Worm (Caenorhabditis elegans) whole organism, L2 larva: ENCODE data around the gene arx-2.
A peak's percentile ranks its signal among the peaks of the same experiment; 100 is the strongest.

ENCODE experiments used
- C34F6.9 ChIP-seq: fragments of 150-350 bp; optimal IDR thresholded peaks from 2 replicates; lab custom pipeline; 2014; ENCODE audit warnings: missing biosample characterization, missing genetic modification characterization
- F13H6.1 ChIP-seq: sonication (generic microtip); optimal IDR thresholded peaks from 2 replicates; lab custom pipeline; 2016; ENCODE audit warnings: missing genetic modification characterization, missing compliant biosample characterization
- Y55F3AM.14 ChIP-seq: fragments of 200-800 bp; sonication (Bioruptor generic); optimal IDR thresholded peaks from 2 replicates; lab custom pipeline; 2018; ENCODE audit warnings: mild to moderate bottlenecking, missing genetic modification characterization, missing compliant biosample characterization
- ZK546.5 ChIP-seq: sonication (generic microtip); optimal IDR thresholded peaks from 2 replicates; lab custom pipeline; 2017; ENCODE audit warnings: missing biosample characterization, missing genetic modification characterization
- alr-1 ChIP-seq: fragments of 150-350 bp; optimal IDR thresholded peaks from 2 replicates; lab custom pipeline; 2014; ENCODE audit warnings: missing biosample characterization, missing genetic modification characterization
- aly-2 ChIP-seq: fragments of 150-350 bp; optimal IDR thresholded peaks from 2 replicates; lab custom pipeline; 2014; ENCODE audit warnings: missing biosample characterization, missing genetic modification characterization
- ama-1 ChIP-seq: fragments of 150-350 bp; optimal IDR thresholded peaks from 2 replicates; lab custom pipeline; 2018; ENCODE audit warnings: inconsistent platforms
- ceh-82 ChIP-seq: fragments of 150-350 bp; optimal IDR thresholded peaks from 2 replicates; lab custom pipeline; 2014; ENCODE audit warnings: missing biosample characterization, missing genetic modification characterization
- crh-2 ChIP-seq: sonication (generic microtip); optimal IDR thresholded peaks from 2 replicates; lab custom pipeline; 2017; ENCODE audit warnings: missing biosample characterization, missing genetic modification characterization
- dmd-4 ChIP-seq: sonication (generic microtip); optimal IDR thresholded peaks from 2 replicates; lab custom pipeline; 2017; ENCODE audit warnings: missing biosample characterization, missing genetic modification characterization
- egl-27 ChIP-seq: sonication (generic microtip); optimal IDR thresholded peaks from 3 replicates; lab custom pipeline; 2017; ENCODE audit warnings: missing biosample characterization, missing genetic modification reagents, missing genetic modification characterization
- elt-1 ChIP-seq: fragments of 150-350 bp; optimal IDR thresholded peaks from 2 replicates; lab custom pipeline; 2014; ENCODE audit warnings: missing biosample characterization, missing genetic modification characterization
- fos-1 ChIP-seq: fragments of 150-350 bp; optimal IDR thresholded peaks from 2 replicates; lab custom pipeline; 2014; ENCODE audit warnings: missing biosample characterization, missing genetic modification characterization
- gmeb-1 ChIP-seq: fragments of 150-350 bp; optimal IDR thresholded peaks from 2 replicates; lab custom pipeline; 2014; ENCODE audit warnings: missing biosample characterization, missing genetic modification characterization
- lin-11 ChIP-seq: fragments of 150-350 bp; sonication (generic microtip); optimal IDR thresholded peaks from 2 replicates; lab custom pipeline; 2014; ENCODE audit warnings: missing biosample characterization, missing genetic modification characterization, inconsistent platforms, mixed read lengths
- lin-13 ChIP-seq: fragments of 150-350 bp; optimal IDR thresholded peaks from 2 replicates; lab custom pipeline; 2014; ENCODE audit warnings: missing biosample characterization, missing genetic modification reagents, missing genetic modification characterization
- lsy-2 ChIP-seq, 2 experiments: fragments of 150-350 bp in 1 of 2; sonication (generic microtip) in 1 of 2; optimal IDR thresholded peaks; 2 replicates each; lab custom pipeline; 2014 to 2017; ENCODE audit warnings: missing biosample characterization in 2 of 2, missing genetic modification characterization in 2 of 2
- mab-5 ChIP-seq: fragments of 150-350 bp; optimal IDR thresholded peaks from 2 replicates; lab custom pipeline; 2014; ENCODE audit warnings: missing biosample characterization, missing genetic modification characterization
- mbf-1 ChIP-seq: sonication (generic microtip); optimal IDR thresholded peaks from 2 replicates; lab custom pipeline; 2017; ENCODE audit warnings: missing biosample characterization, missing genetic modification characterization
- mdl-1 ChIP-seq, 2 experiments: fragments of 150-350 bp in 1 of 2; sonication (generic microtip) in 1 of 2; optimal IDR thresholded peaks; 2 replicates each; lab custom pipeline; 2017; ENCODE audit warnings: missing biosample characterization in 2 of 2, missing genetic modification characterization in 2 of 2
- nhr-11 ChIP-seq: fragments of 150-350 bp; optimal IDR thresholded peaks from 2 replicates; lab custom pipeline; 2014; ENCODE audit warnings: missing biosample characterization, missing genetic modification characterization
- nhr-12 ChIP-seq: fragments of 150-350 bp; optimal IDR thresholded peaks from 2 replicates; lab custom pipeline; 2014; ENCODE audit warnings: missing biosample characterization, missing genetic modification characterization
- nhr-129 ChIP-seq: fragments of 150-350 bp; optimal IDR thresholded peaks from 2 replicates; lab custom pipeline; 2014; ENCODE audit warnings: missing biosample characterization, missing genetic modification characterization
- nhr-21 ChIP-seq: fragments of 150-350 bp; optimal IDR thresholded peaks from 2 replicates; lab custom pipeline; 2014; ENCODE audit warnings: missing biosample characterization, missing genetic modification characterization
- nhr-237 ChIP-seq: fragments of 150-350 bp; optimal IDR thresholded peaks from 2 replicates; lab custom pipeline; 2014; ENCODE audit warnings: missing biosample characterization, missing genetic modification characterization
- nhr-25 ChIP-seq: fragments of 150-350 bp; sonication (generic microtip); optimal IDR thresholded peaks from 3 replicates; lab custom pipeline; 2014; ENCODE audit warnings: missing biosample characterization, missing genetic modification characterization
- peb-1 ChIP-seq: fragments of 150-350 bp; optimal IDR thresholded peaks from 2 replicates; lab custom pipeline; 2014; ENCODE audit warnings: missing biosample characterization, missing genetic modification characterization
- sem-4 ChIP-seq: fragments of 150-350 bp; optimal IDR thresholded peaks from 2 replicates; lab custom pipeline; 2014; ENCODE audit warnings: missing biosample characterization, missing genetic modification reagents, missing genetic modification characterization
- sma-9 ChIP-seq, 2 experiments: fragments of 150-350 bp in 1 of 2; sonication (generic microtip) in 1 of 2; optimal IDR thresholded peaks; 2 replicates each; lab custom pipeline; 2014 to 2016; ENCODE audit warnings: missing genetic modification characterization in 2 of 2, mild to moderate bottlenecking in 1 of 2, missing biosample characterization in 1 of 2, missing compliant biosample characterization in 1 of 2, missing genetic modification reagents in 1 of 2, moderate library complexity in 1 of 2
- snpc-4 ChIP-seq: fragments of 150-350 bp; optimal IDR thresholded peaks from 2 replicates; lab custom pipeline; 2014; ENCODE audit warnings: missing biosample characterization, missing genetic modification characterization
- unc-39 ChIP-seq: fragments of 150-350 bp; optimal IDR thresholded peaks from 2 replicates; lab custom pipeline; 2014; ENCODE audit warnings: missing biosample characterization, missing genetic modification characterization
- unc-62 ChIP-seq: fragments of 150-350 bp; optimal IDR thresholded peaks from 2 replicates; lab custom pipeline; 2014; ENCODE audit warnings: missing biosample characterization, missing genetic modification reagents, missing genetic modification characterization
- zag-1 ChIP-seq: fragments of 150-350 bp; optimal IDR thresholded peaks from 2 replicates; lab custom pipeline; 2014; ENCODE audit warnings: missing biosample characterization, missing genetic modification characterization
- ztf-1 ChIP-seq: fragments of 200-800 bp; sonication (Bioruptor generic); conservative IDR thresholded peaks from 2 replicates; pipeline ENCODE4 v1.3.6; 2022; ENCODE audit warnings: missing genetic modification characterization, missing compliant biosample characterization
- ztf-11 ChIP-seq: sonication (generic microtip); optimal IDR thresholded peaks from 2 replicates; lab custom pipeline; 2017; ENCODE audit warnings: missing biosample characterization, missing genetic modification characterization

Gene arx-2

DNA sequence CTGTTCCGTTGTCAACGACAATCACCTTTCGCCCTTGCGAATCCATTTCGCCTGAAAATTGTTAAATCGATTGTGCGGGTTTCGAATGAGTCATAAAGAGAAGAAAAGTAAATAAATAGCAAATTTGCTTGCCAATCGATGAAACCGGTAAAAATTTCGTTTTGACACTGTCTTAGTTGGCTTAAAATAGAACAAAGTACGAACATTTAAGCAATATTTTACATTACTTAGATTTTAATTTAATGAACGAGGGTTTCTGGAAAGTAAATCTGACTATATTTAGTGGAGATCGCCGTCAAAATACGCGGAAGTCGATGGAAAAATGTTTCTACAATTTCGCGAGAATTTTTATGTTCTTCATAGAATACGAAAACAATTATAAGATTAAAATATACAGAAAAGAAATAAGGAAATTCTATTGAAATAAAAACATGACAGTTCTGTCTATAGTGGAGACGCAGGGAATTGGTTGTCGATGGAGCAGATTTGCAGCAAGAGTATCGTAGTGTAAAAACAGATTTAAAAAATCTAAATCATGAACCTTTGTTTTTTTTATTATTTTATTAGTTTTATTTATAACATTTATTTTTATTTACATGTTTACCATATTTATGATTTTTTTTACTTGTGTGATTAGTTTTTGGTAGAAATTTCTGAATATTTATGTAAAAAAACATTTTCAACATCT lies at the start of gene arx-2:
TSS of gene arx-2 (minus strand) at position 51 of the 688 bp plus-strand sequence.
- no peak for TF ChIP-seq egl-27
- no peak for TF ChIP-seq ceh-82
- peak; percentile 32 for TF ChIP-seq fos-1 (tag; lab: Kevin White, UChicago)
- TF ChIP-seq lsy-2 (tag; optimal IDR thresholded peaks at IDR 0.05; lab: Kevin White, UChicago) = peak in 1 of 2 experiments; percentile 66
- TF ChIP-seq unc-39 = no peak
- no peak for TF ChIP-seq lin-11
- TF ChIP-seq unc-62 (GFP tag; lab: Kevin White, UChicago) = no peak
- TF ChIP-seq elt-1 (tag; lab: Kevin White, UChicago) = no peak
- no peak for TF ChIP-seq sem-4
- TF ChIP-seq C34F6.9 (tag; lab: Kevin White, UChicago) = peak; percentile 65
- TF ChIP-seq lin-13 (GFP tag; lab: Kevin White, UChicago) = peak; percentile 30
- TF ChIP-seq ama-1 (lab: Kevin White, UChicago) = no peak
- no peak for TF ChIP-seq ztf-11 (tag; lab: Kevin White, UChicago)
- TF ChIP-seq ZK546.5 (tag; lab: Kevin White, UChicago) = no peak
- no peak for TF ChIP-seq nhr-21
- TF ChIP-seq Y55F3AM.14 (GFP tag; lab: Kevin White, UChicago) = no peak
- no peak for TF ChIP-seq ztf-1 (GFP tag; lab: Robert Waterston, UW)
- no peak for TF ChIP-seq peb-1 (tag; lab: Kevin White, UChicago)
- TF ChIP-seq gmeb-1 (tag; lab: Kevin White, UChicago) = no peak

- no peak for TF ChIP-seq mab-5 (tag; lab: Kevin White, UChicago)
- TF ChIP-seq sem-4 = no peak
- no peak for TF ChIP-seq C34F6.9 (tag; lab: Kevin White, UChicago)
- TF ChIP-seq snpc-4 (tag; lab: Kevin White, UChicago) = no peak
- no peak for TF ChIP-seq dmd-4 (tag; lab: Kevin White, UChicago)
- no peak for TF ChIP-seq nhr-25
- TF ChIP-seq zag-1 (tag; lab: Kevin White, UChicago) = no peak
- TF ChIP-seq ZK546.5 (tag; lab: Kevin White, UChicago) = no peak
- no peak for TF ChIP-seq alr-1 (tag; lab: Kevin White, UChicago)
- no peak for TF ChIP-seq nhr-11 (tag; lab: Kevin White, UChicago)
- no peak for TF ChIP-seq mbf-1
- no peak for TF ChIP-seq aly-2 (tag; lab: Kevin White, UChicago)
- TF ChIP-seq unc-62 (GFP tag; lab: Kevin White, UChicago) = no peak
- TF ChIP-seq elt-1 (tag; lab: Kevin White, UChicago) = no peak
- no peak for TF ChIP-seq Y55F3AM.14 (GFP tag; lab: Kevin White, UChicago)
These were observed 49.3 kb upstream of the arx-2 start for ce11 chrV:10387412-10387811.

DNA sequence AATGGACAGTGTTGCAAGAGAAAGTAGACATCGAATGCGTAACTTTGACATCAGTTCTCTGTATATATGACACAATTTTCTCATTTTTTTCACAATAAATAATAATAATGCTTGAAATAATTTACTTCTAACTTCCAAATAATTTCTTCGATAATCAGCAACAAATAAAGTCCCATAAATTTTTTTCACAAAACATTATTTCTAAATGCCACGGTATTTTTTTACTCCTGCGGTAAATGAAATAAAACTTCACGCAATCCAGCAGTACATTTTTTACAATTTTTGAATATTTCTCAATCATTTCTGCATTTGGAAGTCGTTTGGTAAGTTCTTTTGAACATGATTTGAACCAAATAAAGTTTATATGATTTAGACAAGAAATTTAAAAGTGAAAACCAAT lies 45.8 kb upstream of the arx-2 start, which contains the start of gene spe-10:
TSS of gene spe-10 (plus strand) at position 301 of the 400 bp plus-strand sequence.
- TF ChIP-seq ztf-11 (tag; lab: Kevin White, UChicago) (no peak), lin-11 (no peak), nhr-12 (tag; lab: Kevin White, UChicago) (no peak), mdl-1 (tag; optimal IDR thresholded peaks at IDR 0.05; lab: Kevin White, UChicago) (no peak), sma-9 (GFP tag; optimal IDR thresholded peaks at IDR 0.05; lab: Kevin White, UChicago) (no peak), sma-9 (tag; optimal IDR thresholded peaks at IDR 0.05; lab: Kevin White, UChicago) (no peak), aly-2 (tag; lab: Kevin White, UChicago) (no peak)
- TF ChIP-seq, all 48 proteins: peak for 0

DNA sequence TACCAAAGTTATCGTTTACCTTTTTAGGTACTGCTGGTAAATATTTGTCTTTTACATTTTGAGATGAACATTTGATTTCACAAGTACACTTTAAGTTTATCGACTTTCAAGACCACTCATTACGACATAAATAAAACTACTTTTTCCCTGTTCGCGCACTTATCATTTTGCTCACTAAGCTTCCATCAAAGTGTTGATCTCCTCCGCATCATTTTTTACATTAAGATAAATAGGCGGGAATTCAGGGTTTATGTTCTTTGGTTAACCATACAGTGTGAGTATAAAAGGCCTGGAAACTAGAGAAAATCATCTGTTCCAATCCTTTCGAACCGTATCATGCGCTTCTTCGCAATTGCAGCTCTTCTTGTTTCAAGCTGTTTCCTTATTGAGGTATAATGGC lies 44.0 kb upstream of the arx-2 start, which contains the start of gene pqn-2:
TSS of gene pqn-2 (plus strand) at position 301 of the 400 bp plus-strand sequence.
- TF ChIP-seq unc-39 (no peak), ztf-1 (GFP tag; lab: Robert Waterston, UW) (no peak), ZK546.5 (tag; lab: Kevin White, UChicago) (no peak), nhr-129 (tag; lab: Kevin White, UChicago) (no peak), dmd-4 (tag; lab: Kevin White, UChicago) (no peak), mdl-1 (tag; optimal IDR thresholded peaks at IDR 0.05; lab: Kevin White, UChicago) (no peak), mab-5 (tag; lab: Kevin White, UChicago) (no peak), unc-62 (GFP tag; lab: Kevin White, UChicago) (no peak), nhr-237 (tag; lab: Kevin White, UChicago) (no peak), ama-1 (lab: Kevin White, UChicago) (no peak), ztf-11 (tag; lab: Kevin White, UChicago) (no peak), lin-13 (GFP tag; lab: Kevin White, UChicago) (no peak), ceh-82 (no peak), crh-2 (tag; lab: Kevin White, UChicago) (no peak), F13H6.1 (tag; lab: Kevin White, UChicago) (no peak)
- TF ChIP-seq, all 48 proteins: peak for 0
